Worm (Caenorhabditis elegans) whole organism, L3 larva: ENCODE data around the gene rpm-1.
"Not testable (repeated sequence)": the region's sequence is repeated elsewhere in the genome, so short reads cannot be mapped to it uniquely, and the experiment has no call there.

Experiments
- ZK546.5 ChIP-seq: sonication (generic microtip); optimal IDR thresholded peaks from 2 replicates; lab custom pipeline; 2017; ENCODE audit warnings: missing biosample characterization, missing genetic modification characterization
- ceh-16 ChIP-seq: sonication (generic microtip); optimal IDR thresholded peaks from 2 replicates; lab custom pipeline; 2017; ENCODE audit warnings: missing biosample characterization, missing genetic modification characterization
- daf-12 ChIP-seq: fragments of 150-350 bp; optimal IDR thresholded peaks from 2 replicates; lab custom pipeline; 2014; ENCODE audit warnings: missing biosample characterization, missing genetic modification reagents, missing genetic modification characterization
- elt-1 ChIP-seq: fragments of 150-350 bp; optimal IDR thresholded peaks from 2 replicates; lab custom pipeline; 2014; ENCODE audit warnings: missing biosample characterization, missing genetic modification characterization
- elt-2 ChIP-seq: sonication (generic microtip); optimal IDR thresholded peaks from 2 replicates; lab custom pipeline; 2016; ENCODE audit warnings: missing genetic modification reagents, mild to moderate bottlenecking, missing genetic modification characterization, missing compliant biosample characterization
- eor-1 ChIP-seq, 2 experiments: fragments of 150-350 bp; optimal IDR thresholded peaks; 2 replicates each; lab custom pipeline; 2014 to 2018; ENCODE audit warnings: missing biosample characterization in 2 of 2, missing genetic modification characterization in 2 of 2
- fkh-10 ChIP-seq: sonication (generic microtip); optimal IDR thresholded peaks from 2 replicates; lab custom pipeline; 2017; ENCODE audit warnings: missing biosample characterization, missing genetic modification reagents, missing genetic modification characterization
- hmg-11 ChIP-seq: sonication (generic microtip); optimal IDR thresholded peaks from 2 replicates; lab custom pipeline; 2016; ENCODE audit warnings: missing genetic modification characterization, missing compliant biosample characterization
- jun-1 ChIP-seq: fragments of 150-350 bp; optimal IDR thresholded peaks from 2 replicates; lab custom pipeline; 2014; ENCODE audit warnings: missing biosample characterization, missing genetic modification reagents, missing genetic modification characterization
- lin-39 ChIP-seq: fragments of 150-350 bp; optimal IDR thresholded peaks from 2 replicates; lab custom pipeline; 2018; ENCODE audit warnings: missing biosample characterization, missing genetic modification reagents, missing genetic modification characterization
- mml-1 ChIP-seq: fragments of 150-350 bp; sonication (generic microtip); optimal IDR thresholded peaks from 3 replicates; lab custom pipeline; 2014; ENCODE audit warnings: missing biosample characterization, missing genetic modification characterization
- nhr-11 ChIP-seq: fragments of 150-350 bp; optimal IDR thresholded peaks from 2 replicates; lab custom pipeline; 2014; ENCODE audit warnings: missing biosample characterization, missing genetic modification characterization
- nhr-12 ChIP-seq: fragments of 150-350 bp; optimal IDR thresholded peaks from 2 replicates; lab custom pipeline; 2014; ENCODE audit warnings: missing biosample characterization, missing genetic modification characterization
- nhr-23 ChIP-seq: fragments of 150-350 bp; optimal IDR thresholded peaks from 2 replicates; lab custom pipeline; 2014; ENCODE audit warnings: missing biosample characterization, missing genetic modification reagents, missing genetic modification characterization
- nhr-237 ChIP-seq: fragments of 150-350 bp; optimal IDR thresholded peaks from 2 replicates; lab custom pipeline; 2014; ENCODE audit warnings: missing biosample characterization, missing genetic modification characterization
- nhr-25 ChIP-seq: sonication (generic microtip); optimal IDR thresholded peaks from 2 replicates; lab custom pipeline; 2017; ENCODE audit warnings: missing biosample characterization, missing genetic modification characterization
- nhr-67 ChIP-seq: fragments of 150-350 bp; optimal IDR thresholded peaks from 2 replicates; lab custom pipeline; 2014; ENCODE audit warnings: missing biosample characterization, missing genetic modification characterization
- nhr-76 ChIP-seq: fragments of 150-350 bp; sonication (generic microtip); optimal IDR thresholded peaks from 5 replicates; lab custom pipeline; 2014; ENCODE audit warnings: missing biosample characterization, missing genetic modification characterization
- nhr-77 ChIP-seq: fragments of 150-350 bp; optimal IDR thresholded peaks from 2 replicates; lab custom pipeline; 2014; ENCODE audit warnings: missing biosample characterization, missing genetic modification characterization
- pha-4 ChIP-seq: fragments of 150-350 bp; optimal IDR thresholded peaks from 2 replicates; lab custom pipeline; 2014; ENCODE audit warnings: missing biosample characterization, missing genetic modification reagents, missing genetic modification characterization
- pqm-1 ChIP-seq: fragments of 150-350 bp; optimal IDR thresholded peaks from 2 replicates; lab custom pipeline; 2017; ENCODE audit warnings: missing biosample characterization, missing genetic modification characterization, inconsistent platforms
- sea-2 ChIP-seq: fragments of 150-350 bp; sonication (generic microtip); optimal IDR thresholded peaks from 4 replicates; lab custom pipeline; 2014; ENCODE audit warnings: missing biosample characterization, missing genetic modification reagents, missing genetic modification characterization
- tbx-2 ChIP-seq: sonication (generic microtip); optimal IDR thresholded peaks from 2 replicates; lab custom pipeline; 2016; ENCODE audit warnings: mild to moderate bottlenecking, missing genetic modification characterization, missing compliant biosample characterization
- unc-62 ChIP-seq: fragments of 150-350 bp; sonication (generic microtip); optimal IDR thresholded peaks from 4 replicates; lab custom pipeline; 2014; ENCODE audit warnings: missing biosample characterization, missing genetic modification reagents, missing genetic modification characterization
- ztf-11 ChIP-seq: fragments of 150-350 bp; optimal IDR thresholded peaks from 2 replicates; lab custom pipeline; 2014; ENCODE audit warnings: missing biosample characterization, missing genetic modification characterization
- ztf-4 ChIP-seq: fragments of 150-350 bp; optimal IDR thresholded peaks from 2 replicates; lab custom pipeline; 2014; ENCODE audit warnings: missing biosample characterization, missing genetic modification characterization

The rpm-1 gene

ce11 chrV:8819855-8820254 lies at the start of gene rpm-1:
rpm-1 (minus strand) TSS chrV:8819955.
- not testable (repeated sequence) for TF ChIP-seq nhr-23; ztf-4 (tag; lab: Kevin White, UChicago); mml-1

- TF ChIP-seq ztf-4 (tag; lab: Kevin White, UChicago); nhr-12 (tag; lab: Kevin White, UChicago); sea-2 (GFP tag; lab: Kevin White, UChicago): not testable (repeated sequence)
Observed at ce11 chrV:8861949-8862348, 42.2 kb upstream of the rpm-1 start, which contains the start of gene F07B7.12. F07B7.12 (minus strand) TSS chrV:8862049.

- TF ChIP-seq nhr-23; lin-39 (tag; lab: Kevin White, UChicago); jun-1 (tag; lab: Kevin White, UChicago): not testable (repeated sequence)
Observed at ce11 chrV:8835311-8835710, 15.6 kb upstream of the rpm-1 start, which contains the start of gene F07B7.7. F07B7.7 (plus strand) TSS chrV:8835611.

- TF ChIP-seq tbx-2 (tag; lab: Kevin White, UChicago) (peak; percentile 3), ZK546.5 (tag; lab: Kevin White, UChicago) (no peak), eor-1 (tag; optimal IDR thresholded peaks at IDR 0.05; lab: Kevin White, UChicago) (no peak), nhr-77 (no peak)
- TF ChIP-seq, all 47 proteins: peak for 1
Observed at ce11 chrV:8805047-8805446, 14.7 kb downstream of the rpm-1 start.

- TF ChIP-seq elt-1 (tag; lab: Kevin White, UChicago) (no peak), hmg-11 (tag; lab: Kevin White, UChicago) (peak; percentile 8), lin-39 (tag; lab: Kevin White, UChicago) (peak; percentile 48), elt-2 (tag; lab: Kevin White, UChicago) (no peak), daf-12 (tag; lab: Kevin White, UChicago) (no peak), jun-1 (tag; lab: Kevin White, UChicago) (no peak), unc-62 (peak; percentile 3)
Observed at ce11 chrV:8802252-8802651, 17.5 kb downstream of the rpm-1 start.

DNA sequence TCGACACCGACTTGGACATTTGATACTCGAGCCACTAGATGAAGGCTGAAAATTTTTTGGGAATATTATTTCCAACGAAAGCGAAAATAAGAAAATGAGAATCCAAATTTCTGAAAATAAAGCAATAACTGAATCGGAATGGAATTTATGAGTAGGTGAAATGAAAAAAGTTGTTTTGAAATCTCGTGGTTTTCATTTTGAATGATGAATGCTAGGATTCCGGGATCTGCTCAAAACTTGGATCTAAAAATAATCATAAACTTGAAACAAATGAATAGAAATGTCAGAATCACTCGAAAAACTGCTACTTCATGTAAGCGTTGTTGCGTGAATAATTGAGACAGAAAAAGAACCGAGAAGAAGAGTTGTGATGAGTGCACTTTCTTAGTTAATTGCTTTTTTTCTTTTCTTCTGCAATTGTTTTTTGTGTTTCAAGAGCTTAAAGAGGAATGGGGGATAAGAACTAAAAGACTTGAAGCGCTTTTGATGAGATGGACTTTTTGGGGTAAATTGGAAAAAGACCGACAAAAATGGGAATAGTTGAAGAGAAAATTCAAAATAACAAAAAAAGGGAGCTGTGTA lies 18.7 kb downstream of the rpm-1 start, which contains the start of gene magu-2:
magu-2 (minus strand) TSS at position 51 of the 582 bp plus-strand sequence.
- no peak for TF ChIP-seq ztf-11 (tag; lab: Kevin White, UChicago)
- peak; percentile 32 for TF ChIP-seq fkh-10 (GFP tag; lab: Kevin White, UChicago)
- TF ChIP-seq, all 47 proteins: peak for 1

ce11 chrV:8799293-8799812 lies 20.4 kb downstream of the rpm-1 start:
- TF ChIP-seq elt-2 (tag; lab: Kevin White, UChicago): peak; percentile 21
- no peak for TF ChIP-seq pha-4 (tag; lab: Kevin White, UChicago)
- no peak for TF ChIP-seq nhr-11 (tag; lab: Kevin White, UChicago)
- TF ChIP-seq pqm-1: no peak
- no peak for TF ChIP-seq nhr-67 (tag; lab: Kevin White, UChicago)
- TF ChIP-seq eor-1 (tag; optimal IDR thresholded peaks at IDR 0.05; lab: Kevin White, UChicago): no peak
- TF ChIP-seq nhr-25 (tag; lab: Kevin White, UChicago): peak; percentile 29
- no peak for TF ChIP-seq nhr-237 (tag; lab: Kevin White, UChicago)
- TF ChIP-seq nhr-76 (tag; lab: Kevin White, UChicago): no peak
- TF ChIP-seq lin-39 (tag; lab: Kevin White, UChicago): no peak

ce11 chrV:8798470-8798869 lies 21.3 kb downstream of the rpm-1 start:
- no peak for TF ChIP-seq ceh-16 (tag; lab: Kevin White, UChicago)
- peak; percentile 8 for TF ChIP-seq elt-2 (tag; lab: Kevin White, UChicago)
- TF ChIP-seq, all 47 proteins: peak for 1
